Worm (Caenorhabditis elegans) whole organism, young adult: ENCODE results near the gene ints-11.

ENCODE experiments used
- B0261.1 ChIP-seq: sonication (generic microtip); optimal IDR thresholded peaks from 2 replicates; lab custom pipeline; 2016; ENCODE audit warnings: mild to moderate bottlenecking, missing genetic modification characterization, moderate library complexity, missing compliant biosample characterization
- C06A6.2 ChIP-seq: fragments of 200-800 bp; sonication (Bioruptor generic); conservative IDR thresholded peaks from 2 replicates; pipeline ENCODE4 v1.3.6; 2022; ENCODE audit warnings: missing genetic modification characterization, missing compliant biosample characterization
- F23B12.7 ChIP-seq: sonication (generic microtip); optimal IDR thresholded peaks from 2 replicates; lab custom pipeline; 2017; ENCODE audit warnings: missing genetic modification characterization, mild to moderate bottlenecking, missing compliant biosample characterization, antibody characterized with exemption, moderate library complexity; ENCODE audit not compliant: insufficient read depth
- F37B4.10 ChIP-seq: fragments of 200-800 bp; sonication (Bioruptor generic); IDR thresholded peaks from 2 replicates; pipeline ENCODE4 v1.3.6; 2022; ENCODE audit warnings: missing genetic modification characterization, missing compliant biosample characterization
- F49E8.2 ChIP-seq: sonication (generic microtip); optimal IDR thresholded peaks from 3 replicates; lab custom pipeline; 2017; ENCODE audit warnings: missing genetic modification characterization, mild to moderate bottlenecking, missing compliant biosample characterization, antibody characterized with exemption, moderate library complexity; ENCODE audit not compliant: insufficient read depth
- F57C9.4 ChIP-seq: sonication (generic microtip); optimal IDR thresholded peaks from 2 replicates; lab custom pipeline; 2017; ENCODE audit warnings: mild to moderate bottlenecking, missing genetic modification characterization, missing compliant biosample characterization
- T26A5.8 ChIP-seq: sonication (generic microtip); optimal IDR thresholded peaks from 2 replicates; lab custom pipeline; 2016; ENCODE audit warnings: missing genetic modification characterization, missing compliant biosample characterization
- Y53G8AR.9 ChIP-seq: fragments of 200-800 bp; sonication (Bioruptor generic); conservative IDR thresholded peaks from 2 replicates; pipeline ENCODE4 v1.3.6; 2022; ENCODE audit warnings: missing genetic modification reagents, missing genetic modification characterization, missing compliant biosample characterization
- Y56A3A.18 ChIP-seq: fragments of 200-800 bp; sonication (Bioruptor generic); IDR thresholded peaks from 2 replicates; pipeline ENCODE4 v1.3.6; 2022; ENCODE audit warnings: missing genetic modification reagents, missing genetic modification characterization, missing compliant biosample characterization
- akir-1 ChIP-seq: fragments of 200-800 bp; sonication (Bioruptor generic); optimal IDR thresholded peaks from 2 replicates; lab custom pipeline; 2018; ENCODE audit warnings: mild to moderate bottlenecking, missing genetic modification characterization, moderate library complexity, missing compliant biosample characterization
- atf-7 ChIP-seq: sonication (generic microtip); optimal IDR thresholded peaks from 2 replicates; lab custom pipeline; 2017; ENCODE audit warnings: mild to moderate bottlenecking, missing genetic modification characterization, missing compliant biosample characterization
- athp-1 ChIP-seq: sonication (generic microtip); optimal IDR thresholded peaks from 2 replicates; lab custom pipeline; 2017; ENCODE audit warnings: mild to moderate bottlenecking, missing genetic modification characterization, missing compliant biosample characterization
- attf-3 ChIP-seq: fragments of 200-800 bp; sonication (Bioruptor generic); conservative IDR thresholded peaks from 2 replicates; pipeline ENCODE4 v1.3.6; 2022; ENCODE audit warnings: missing genetic modification reagents, missing genetic modification characterization, missing compliant biosample characterization
- attf-5 ChIP-seq: fragments of 200-800 bp; sonication (Bioruptor generic); optimal IDR thresholded peaks from 2 replicates; lab custom pipeline; 2018; ENCODE audit warnings: mild to moderate bottlenecking, missing genetic modification characterization, missing compliant biosample characterization
- bed-2 ChIP-seq: fragments of 200-800 bp; sonication (Bioruptor generic); IDR thresholded peaks from 2 replicates; pipeline ENCODE4 v1.3.6; 2022; ENCODE audit warnings: missing genetic modification reagents, missing genetic modification characterization, missing compliant biosample characterization
- cebp-1 ChIP-seq, 2 experiments: fragments of 200-800 bp in 1 of 2; sonication (Bioruptor generic) in 1 of 2; sonication (generic microtip) in 1 of 2; IDR thresholded peaks in 1 of 2; optimal IDR thresholded peaks in 1 of 2; 2 replicates each; pipeline versions ENCODE4 v1.3.6 to Lab custom; 2017 to 2022; ENCODE audit warnings: missing compliant biosample characterization in 2 of 2, missing genetic modification characterization in 2 of 2, mild to moderate bottlenecking in 1 of 2, missing genetic modification reagents in 1 of 2, moderate library complexity in 1 of 2
- ceh-27 ChIP-seq: fragments of 200-800 bp; sonication (Bioruptor generic); optimal IDR thresholded peaks from 2 replicates; lab custom pipeline; 2018; ENCODE audit warnings: mild to moderate bottlenecking, missing genetic modification characterization, moderate library complexity, missing compliant biosample characterization
- ceh-79 ChIP-seq: sonication (generic microtip); optimal IDR thresholded peaks from 2 replicates; lab custom pipeline; 2017; ENCODE audit warnings: mild to moderate bottlenecking, missing genetic modification characterization, missing compliant biosample characterization
- dox-1 ChIP-seq: fragments of 200-800 bp; sonication (Bioruptor generic); IDR thresholded peaks from 2 replicates; pipeline ENCODE4 v1.3.6; 2022; ENCODE audit warnings: missing genetic modification reagents, missing genetic modification characterization, missing compliant biosample characterization
- dpff-1 ChIP-seq: sonication (generic microtip); optimal IDR thresholded peaks from 2 replicates; lab custom pipeline; 2017; ENCODE audit warnings: mild to moderate bottlenecking, missing genetic modification characterization, missing compliant biosample characterization
- dpl-1 ChIP-seq: fragments of 150-350 bp; optimal IDR thresholded peaks from 2 replicates; lab custom pipeline; 2014; ENCODE audit warnings: missing biosample characterization, missing genetic modification reagents, missing genetic modification characterization
- egrh-3 ChIP-seq: fragments of 200-800 bp; sonication (Bioruptor generic); IDR thresholded peaks from 2 replicates; pipeline ENCODE4 v1.3.6; 2022; ENCODE audit warnings: missing genetic modification reagents, missing genetic modification characterization, missing compliant biosample characterization
- ekl-4 ChIP-seq: fragments of 200-800 bp; sonication (Bioruptor generic); IDR thresholded peaks from 2 replicates; pipeline ENCODE4 v1.3.6; 2022; ENCODE audit warnings: missing genetic modification reagents, missing genetic modification characterization, missing compliant biosample characterization
- ets-4 ChIP-seq: fragments of 200-800 bp; sonication (Bioruptor generic); optimal IDR thresholded peaks from 2 replicates; lab custom pipeline; 2018; ENCODE audit warnings: mild to moderate bottlenecking, missing genetic modification characterization, missing compliant biosample characterization
- hlh-12 ChIP-seq: sonication (generic microtip); optimal IDR thresholded peaks from 2 replicates; lab custom pipeline; 2016; ENCODE audit warnings: missing genetic modification characterization, missing compliant biosample characterization
- hrde-1 ChIP-seq: sonication (generic microtip); optimal IDR thresholded peaks from 2 replicates; lab custom pipeline; 2016; ENCODE audit warnings: missing genetic modification characterization, mild to moderate bottlenecking, missing compliant biosample characterization, moderate library complexity, missing genotype, missing genetic modification reagents, borderline replicate concordance
- hsf-1 ChIP-seq: fragments of 200-800 bp; sonication (Bioruptor generic); IDR thresholded peaks from 2 replicates; pipeline ENCODE4 v1.3.6; 2022; ENCODE audit warnings: missing genetic modification reagents, missing genetic modification characterization, missing compliant biosample characterization
- let-607 ChIP-seq, 2 experiments: fragments of 200-800 bp in 1 of 2; sonication (Bioruptor generic) in 1 of 2; sonication (generic microtip) in 1 of 2; optimal IDR thresholded peaks; 2 replicates each; lab custom pipeline; 2016 to 2018; ENCODE audit warnings: mild to moderate bottlenecking in 2 of 2, missing compliant biosample characterization in 2 of 2, missing genetic modification characterization in 2 of 2, moderate library complexity in 2 of 2, missing genotype in 1 of 2
- lin-40 ChIP-seq: sonication (generic microtip); optimal IDR thresholded peaks from 2 replicates; lab custom pipeline; 2016; ENCODE audit warnings: missing genetic modification characterization, mild to moderate bottlenecking, missing compliant biosample characterization, missing genotype, missing genetic modification reagents
- lin-54 ChIP-seq: fragments of 200-800 bp; sonication (Bioruptor generic); optimal IDR thresholded peaks from 2 replicates; lab custom pipeline; 2018; ENCODE audit warnings: mild to moderate bottlenecking, missing genetic modification characterization, missing compliant biosample characterization
- madf-10 ChIP-seq: sonication (generic microtip); optimal IDR thresholded peaks from 2 replicates; lab custom pipeline; 2016; ENCODE audit warnings: mild to moderate bottlenecking, missing genetic modification characterization, missing compliant biosample characterization
- mes-4 ChIP-seq: sonication (generic microtip); optimal IDR thresholded peaks from 2 replicates; lab custom pipeline; 2016; ENCODE audit warnings: missing genotype, missing genetic modification characterization, missing compliant biosample characterization
- nhr-179 ChIP-seq: sonication (generic microtip); optimal IDR thresholded peaks from 2 replicates; lab custom pipeline; 2016; ENCODE audit warnings: mild to moderate bottlenecking, missing genetic modification characterization, missing compliant biosample characterization
- nhr-90 ChIP-seq: sonication (generic microtip); optimal IDR thresholded peaks from 2 replicates; lab custom pipeline; 2016; ENCODE audit warnings: missing genotype, mild to moderate bottlenecking, missing genetic modification characterization, missing compliant biosample characterization
- pbrm-1 ChIP-seq: fragments of 200-800 bp; sonication (Bioruptor generic); IDR thresholded peaks from 2 replicates; pipeline ENCODE4 v1.3.6; 2022; ENCODE audit warnings: missing genetic modification reagents, missing genetic modification characterization, missing compliant biosample characterization
- rcor-1 ChIP-seq: fragments of 200-800 bp; sonication (Bioruptor generic); IDR thresholded peaks from 2 replicates; pipeline ENCODE4 v1.3.6; 2022; ENCODE audit warnings: missing genetic modification reagents, missing genetic modification characterization, missing compliant biosample characterization
- rec-8 ChIP-seq, 2 experiments: sonication (generic microtip); optimal IDR thresholded peaks; 2 replicates each; lab custom pipeline; 2016; ENCODE audit warnings: mild to moderate bottlenecking in 2 of 2, missing genetic modification characterization in 2 of 2, missing genetic modification reagents in 2 of 2, missing genotype in 2 of 2, missing biosample characterization in 1 of 2, missing compliant biosample characterization in 1 of 2, moderate library complexity in 1 of 2
- repo-1 ChIP-seq: sonication (generic microtip); optimal IDR thresholded peaks from 2 replicates; lab custom pipeline; 2017; ENCODE audit warnings: mild to moderate bottlenecking, missing genetic modification characterization, missing compliant biosample characterization
- sdz-38 ChIP-seq: sonication (generic microtip); optimal IDR thresholded peaks from 2 replicates; lab custom pipeline; 2016; ENCODE audit warnings: missing genotype, missing genetic modification characterization, missing compliant biosample characterization
- sea-2 ChIP-seq: fragments of 200-800 bp; sonication (Bioruptor generic); IDR thresholded peaks from 2 replicates; pipeline ENCODE4 v1.3.6; 2022; ENCODE audit warnings: missing genetic modification characterization, missing compliant biosample characterization
- somi-1 ChIP-seq: fragments of 200-800 bp; sonication (Bioruptor generic); optimal IDR thresholded peaks from 2 replicates; lab custom pipeline; 2018; ENCODE audit warnings: mild to moderate bottlenecking, missing genetic modification characterization, missing compliant biosample characterization
- unc-130 ChIP-seq: sonication (generic microtip); optimal IDR thresholded peaks from 2 replicates; lab custom pipeline; 2016; ENCODE audit warnings: missing genetic modification reagents, missing genetic modification characterization, missing compliant biosample characterization
- zim-3 ChIP-seq: sonication (generic microtip); optimal IDR thresholded peaks from 2 replicates; lab custom pipeline; 2017; ENCODE audit warnings: mild to moderate bottlenecking, missing genetic modification characterization, moderate library complexity, missing compliant biosample characterization
- ztf-26 ChIP-seq: sonication (generic microtip); optimal IDR thresholded peaks from 2 replicates; lab custom pipeline; 2017; ENCODE audit warnings: missing genetic modification characterization, missing compliant biosample characterization
- ztf-28 ChIP-seq: fragments of 200-800 bp; sonication (Bioruptor generic); IDR thresholded peaks from 2 replicates; pipeline ENCODE4 v1.3.6; 2022; ENCODE audit warnings: missing genetic modification reagents, missing genetic modification characterization, missing compliant biosample characterization
- ztf-6 ChIP-seq: fragments of 200-800 bp; sonication (Bioruptor generic); IDR thresholded peaks from 2 replicates; pipeline ENCODE4 v1.3.6; 2022; ENCODE audit warnings: missing genetic modification reagents, missing genetic modification characterization, missing compliant biosample characterization

Gene ints-11

DNA sequence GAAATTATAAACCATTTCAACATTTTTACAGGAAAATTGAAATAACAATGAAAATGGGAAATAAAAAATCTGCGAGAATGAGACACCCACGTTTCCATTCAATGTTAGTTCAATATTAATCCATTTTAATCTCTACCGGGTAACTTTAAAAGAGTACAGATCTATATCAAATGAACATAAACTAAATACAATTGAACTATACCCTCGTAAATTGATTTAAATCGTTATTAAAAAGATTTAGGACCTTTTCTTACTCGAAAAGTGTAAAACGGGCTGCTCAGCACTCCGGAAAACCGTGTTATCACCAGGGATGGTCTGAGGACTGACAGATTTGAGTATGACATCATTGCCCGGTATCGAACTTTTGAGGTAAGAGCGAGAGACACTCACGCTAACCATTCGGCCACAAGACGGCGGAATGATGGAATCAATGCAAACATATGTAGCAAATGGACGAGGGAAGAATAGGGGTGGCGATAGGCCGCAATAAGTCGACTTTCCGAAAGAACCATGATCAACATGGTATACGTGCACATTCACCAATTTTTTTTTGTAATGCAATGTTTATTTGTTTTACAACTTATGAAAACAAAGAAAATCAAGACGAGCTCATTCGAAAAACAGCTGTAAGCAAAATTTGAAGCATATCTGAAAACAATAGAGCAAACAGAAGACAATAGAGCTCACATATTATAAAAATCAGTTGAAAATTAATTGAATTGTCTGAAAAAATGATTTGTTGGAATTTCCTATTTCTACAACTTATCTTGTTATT lies 36.2 kb downstream of the ints-11 start, which contains the start of the genes chst-1 and C41C4.9 (continued):
- peak; percentile 75 for TF ChIP-seq madf-10 (tag; lab: Kevin White, UChicago)
- no peak for TF ChIP-seq lin-40 (tag; lab: Kevin White, UChicago)
- peak; percentile 52 to 68 for TF ChIP-seq let-607 (tag; optimal IDR thresholded peaks at IDR 0.05; lab: Kevin White, UChicago)
- peak; percentile 68 for TF ChIP-seq hlh-12 (tag; lab: Kevin White, UChicago)
- peak; percentile 23; the same call in 1 of the 2 replicates for TF ChIP-seq cebp-1 (GFP tag; IDR thresholded peaks at IDR 0.05; lab: Robert Waterston, UW)
- TF ChIP-seq cebp-1 (tag; optimal IDR thresholded peaks at IDR 0.05; lab: Kevin White, UChicago), result no peak
- peak; percentile 91 for TF ChIP-seq atf-7 (tag; lab: Kevin White, UChicago)
- TF ChIP-seq dpff-1, result peak; percentile 83
- TF ChIP-seq dox-1 (GFP tag; lab: Robert Waterston, UW), result no peak
- TF ChIP-seq ets-4 (GFP tag; lab: Kevin White, UChicago), result peak; percentile 91
- TF ChIP-seq nhr-179 (tag; lab: Kevin White, UChicago), result peak; percentile 67
- peak; percentile 75 for TF ChIP-seq rcor-1 (GFP tag; lab: Robert Waterston, UW)
- TF ChIP-seq attf-3, result peak; percentile 61
- TF ChIP-seq nhr-90 (tag; lab: Kevin White, UChicago), result peak; percentile 96
- peak; percentile 81 for TF ChIP-seq F23B12.7 (tag; lab: Kevin White, UChicago)
- no peak for TF ChIP-seq bed-2 (GFP tag; lab: Robert Waterston, UW)
- peak; percentile 29; the same call in 1 of the 2 replicates for TF ChIP-seq ztf-6 (GFP tag; lab: Robert Waterston, UW)
- peak; percentile 84 for TF ChIP-seq lin-54 (GFP tag; lab: Kevin White, UChicago)
- TF ChIP-seq ztf-26 (tag; lab: Kevin White, UChicago), result peak; percentile 88
- TF ChIP-seq repo-1 (tag; lab: Kevin White, UChicago), result peak; percentile 78
- no peak for TF ChIP-seq ztf-28 (GFP tag; lab: Robert Waterston, UW)
- TF ChIP-seq sea-2, result no peak
- TF ChIP-seq ceh-79 (tag; lab: Kevin White, UChicago), result peak; percentile 92
- peak; percentile 82 for TF ChIP-seq attf-5 (GFP tag; lab: Kevin White, UChicago)
- TF ChIP-seq sdz-38, result no peak
- TF ChIP-seq Y56A3A.18, result peak; percentile 93
- TF ChIP-seq akir-1 (GFP tag; lab: Kevin White, UChicago), result peak; percentile 77
- peak; percentile 95 for TF ChIP-seq zim-3 (tag; lab: Kevin White, UChicago)
- peak; percentile 85 to 97 for TF ChIP-seq rec-8 (tag; optimal IDR thresholded peaks at IDR 0.05; lab: Kevin White, UChicago)
- no peak for TF ChIP-seq athp-1 (tag; lab: Kevin White, UChicago)
- peak; percentile 88 for TF ChIP-seq ceh-27 (GFP tag; lab: Kevin White, UChicago)
- 0 out of 2 replicates have a peak, but pooled peaks have one; percentile 90 for TF ChIP-seq F37B4.10 (GFP tag; lab: Robert Waterston, UW)
- peak; percentile 96 for TF ChIP-seq T26A5.8 (tag; lab: Kevin White, UChicago)
- TF ChIP-seq mes-4, result peak; percentile 68
- peak; percentile 80 for TF ChIP-seq hrde-1 (tag; lab: Kevin White, UChicago)
- peak; percentile 66 for TF ChIP-seq unc-130 (GFP tag; lab: Kevin White, UChicago)
- TF ChIP-seq pbrm-1 (GFP tag; lab: Robert Waterston, UW), result no peak; the same call in 1 of the 2 replicates
- TF ChIP-seq B0261.1 (tag; lab: Kevin White, UChicago), result peak; percentile 86
- peak; percentile 49 for TF ChIP-seq F57C9.4 (tag; lab: Kevin White, UChicago)
- TF ChIP-seq Y53G8AR.9, result 0 out of 2 replicates have a peak, but pooled peaks have one; percentile 32
- TF ChIP-seq ekl-4 (GFP tag; lab: Robert Waterston, UW), result peak; percentile 91
- no peak for TF ChIP-seq egrh-3 (GFP tag; lab: Robert Waterston, UW)
- TF ChIP-seq C06A6.2 (GFP tag; lab: Robert Waterston, UW), result peak; percentile 53; the same call in 1 of the 2 replicates
- TF ChIP-seq hsf-1 (GFP tag; lab: Robert Waterston, UW), result peak; percentile 33; the same call in 1 of the 2 replicates
- TF ChIP-seq somi-1 (GFP tag; lab: Kevin White, UChicago), result peak; percentile 70
- peak; percentile 41 for TF ChIP-seq F49E8.2 (tag; lab: Kevin White, UChicago)
- TF ChIP-seq dpl-1 (GFP tag; lab: Kevin White, UChicago), result no peak
